Worm (Caenorhabditis elegans) whole organism, L3 larva: ENCODE data around the gene mdt-30.

Experiments
- ceh-82 ChIP-seq: fragments of 150-350 bp; optimal IDR thresholded peaks from 2 replicates; lab custom pipeline; 2014; ENCODE audit warnings: missing biosample characterization, missing genetic modification characterization
- egl-27 ChIP-seq: sonication (generic microtip); optimal IDR thresholded peaks from 4 replicates; lab custom pipeline; 2017; ENCODE audit warnings: missing biosample characterization, missing genetic modification reagents, missing genetic modification characterization
- nhr-237 ChIP-seq: fragments of 150-350 bp; optimal IDR thresholded peaks from 2 replicates; lab custom pipeline; 2014; ENCODE audit warnings: missing biosample characterization, missing genetic modification characterization
- nhr-28 ChIP-seq: fragments of 150-350 bp; optimal IDR thresholded peaks from 2 replicates; lab custom pipeline; 2014; ENCODE audit warnings: missing biosample characterization, missing genetic modification characterization
- pha-4 ChIP-seq: fragments of 150-350 bp; optimal IDR thresholded peaks from 2 replicates; lab custom pipeline; 2014; ENCODE audit warnings: missing biosample characterization, missing genetic modification reagents, missing genetic modification characterization
- pqm-1 ChIP-seq: fragments of 150-350 bp; optimal IDR thresholded peaks from 2 replicates; lab custom pipeline; 2017; ENCODE audit warnings: missing biosample characterization, missing genetic modification characterization, inconsistent platforms
- zag-1 ChIP-seq: fragments of 150-350 bp; optimal IDR thresholded peaks from 2 replicates; lab custom pipeline; 2014; ENCODE audit warnings: missing biosample characterization, missing genetic modification characterization
- ztf-11 ChIP-seq: fragments of 150-350 bp; optimal IDR thresholded peaks from 2 replicates; lab custom pipeline; 2014; ENCODE audit warnings: missing biosample characterization, missing genetic modification characterization

- no peak for TF ChIP-seq ztf-11 (tag; lab: Kevin White, UChicago)
- no peak for TF ChIP-seq pqm-1 (tag; lab: Kevin White, UChicago)
- no peak for TF ChIP-seq pha-4
- TF ChIP-seq nhr-237 (tag; lab: Kevin White, UChicago), result no peak
- TF ChIP-seq zag-1 (tag; lab: Kevin White, UChicago), result no peak
- no peak for TF ChIP-seq nhr-28
- no peak for TF ChIP-seq egl-27
- no peak for TF ChIP-seq ceh-82
Observed at ce11 chrIII:8001557-8001956, 26.3 kb downstream of the mdt-30 start.
